Fruit fly (Drosophila melanogaster) whole organism, embryonic: ENCODE results near the gene p24-2.

ENCODE experiments used
- Awh ChIP-seq: fragments of 200-800 bp; sonication (Bioruptor generic); IDR thresholded peaks from 2 replicates; pipeline ENCODE4, ENCODE4 v1.3.6; 2022; ENCODE audit warnings: missing biosample characterization, missing genetic modification characterization
- CG10543 ChIP-seq: fragments of 200-800 bp; sonication (Bioruptor generic); optimal IDR thresholded peaks from 3 replicates; lab custom pipeline; 2017; ENCODE audit warnings: missing biosample characterization, mild to moderate bottlenecking, missing genetic modification characterization, moderate library complexity
- CG12104 ChIP-seq: fragments of 200-800 bp; sonication (Bioruptor generic); optimal IDR thresholded peaks from 3 replicates; lab custom pipeline; 2016; ENCODE audit warnings: missing biosample characterization, missing genetic modification characterization
- CG12744 ChIP-seq: fragments of 200-800 bp; sonication (Bioruptor generic); optimal IDR thresholded peaks from 2 replicates; lab custom pipeline; 2016; ENCODE audit warnings: missing biosample characterization, missing genetic modification characterization
- CG13894 ChIP-seq: fragments of 200-800 bp; sonication (Bioruptor generic); optimal IDR thresholded peaks from 3 replicates; lab custom pipeline; 2018; ENCODE audit warnings: missing biosample characterization, mild to moderate bottlenecking, missing genetic modification characterization, moderate library complexity
- CG18599 ChIP-seq: fragments of 200-800 bp; sonication (Bioruptor generic); optimal IDR thresholded peaks from 3 replicates; lab custom pipeline; 2017; ENCODE audit warnings: missing biosample characterization, missing genetic modification characterization, mild to moderate bottlenecking, moderate library complexity, missing genetic modification reagents
- CG2678 ChIP-seq: fragments of 200-800 bp; sonication (Bioruptor generic); optimal IDR thresholded peaks from 3 replicates; lab custom pipeline; 2019; ENCODE audit warnings: missing biosample characterization, mild to moderate bottlenecking, missing genetic modification characterization, moderate library complexity
- CG30431 ChIP-seq: fragments of 200-800 bp; sonication (Bioruptor generic); optimal IDR thresholded peaks from 2 replicates; lab custom pipeline; 2017; ENCODE audit warnings: missing biosample characterization, missing genetic modification characterization
- CG34376 ChIP-seq: fragments of 200-800 bp; sonication (Bioruptor generic); optimal IDR thresholded peaks from 2 replicates; lab custom pipeline; 2018; ENCODE audit warnings: missing biosample characterization, mild to moderate bottlenecking, missing genetic modification characterization
- CG4424 ChIP-seq: fragments of 200-800 bp; sonication (Bioruptor generic); optimal IDR thresholded peaks from 3 replicates; lab custom pipeline; 2016; ENCODE audit warnings: missing biosample characterization, missing genetic modification characterization
- CG5180 ChIP-seq: fragments of 200-800 bp; sonication (Bioruptor generic); optimal IDR thresholded peaks from 3 replicates; lab custom pipeline; 2017; ENCODE audit warnings: missing biosample characterization, missing genetic modification characterization, mild to moderate bottlenecking, moderate library complexity, missing genetic modification reagents
- CG6683 ChIP-seq: fragments of 200-800 bp; sonication (Bioruptor generic); optimal IDR thresholded peaks from 2 replicates; lab custom pipeline; 2017; ENCODE audit warnings: missing biosample characterization, mild to moderate bottlenecking, missing genetic modification characterization, missing genetic modification reagents
- CG6765 ChIP-seq: fragments of 200-800 bp; sonication (Bioruptor generic); optimal IDR thresholded peaks from 3 replicates; lab custom pipeline; 2017; ENCODE audit warnings: missing biosample characterization, mild to moderate bottlenecking, missing genetic modification characterization
- CG8281 ChIP-seq: fragments of 200-800 bp; sonication (Bioruptor generic); optimal IDR thresholded peaks from 2 replicates; lab custom pipeline; 2018; ENCODE audit warnings: missing biosample characterization, mild to moderate bottlenecking, missing genetic modification characterization, moderate library complexity
- CG8359 ChIP-seq: fragments of 200-800 bp; sonication (Bioruptor generic); optimal IDR thresholded peaks from 2 replicates; lab custom pipeline; 2017; ENCODE audit warnings: missing biosample characterization, mild to moderate bottlenecking, missing genetic modification characterization, borderline replicate concordance
- Dek ChIP-seq: fragments of 200-800 bp; sonication (Bioruptor generic); optimal IDR thresholded peaks from 3 replicates; lab custom pipeline; 2019; ENCODE audit warnings: missing biosample characterization, mild to moderate bottlenecking, missing genetic modification characterization, moderate library complexity
- Elba2 ChIP-seq: fragments of 200-800 bp; sonication (Bioruptor generic); optimal IDR thresholded peaks from 3 replicates; lab custom pipeline; 2016; ENCODE audit warnings: missing biosample characterization, missing genetic modification characterization
- GATAe ChIP-seq: fragments of 200-800 bp; sonication (Bioruptor generic); conservative IDR thresholded peaks from 2 replicates; pipeline ENCODE4 v1.3.6; 2022; ENCODE audit warnings: missing biosample characterization, missing genetic modification characterization
- HLH3B ChIP-seq: fragments of 200-800 bp; sonication (Bioruptor generic); IDR thresholded peaks from 2 replicates; pipeline ENCODE4 v1.3.6; 2022; ENCODE audit warnings: missing biosample characterization, missing genetic modification characterization
- HLHmδ ChIP-seq: fragments of 200-800 bp; sonication (Bioruptor generic); optimal IDR thresholded peaks from 2 replicates; lab custom pipeline; 2018; ENCODE audit warnings: missing biosample characterization, mild to moderate bottlenecking, missing genetic modification characterization, moderate library complexity
- Hmr ChIP-seq: fragments of 200-800 bp; sonication (Bioruptor generic); optimal IDR thresholded peaks from 3 replicates; lab custom pipeline; 2017; ENCODE audit warnings: mild to moderate bottlenecking, missing biosample characterization, missing genetic modification reagents, missing genetic modification characterization
- Hr78 ChIP-seq, 2 experiments: fragments of 200-800 bp in 1 of 2; fragments of >200 bp in 1 of 2; sonication (Bioruptor generic) in 1 of 2; optimal IDR thresholded peaks; 2 replicates each; lab custom pipeline; 2017 to 2019; ENCODE audit warnings: missing biosample characterization in 2 of 2, missing genetic modification characterization in 2 of 2, mild to moderate bottlenecking in 1 of 2, moderate library complexity in 1 of 2
- Med ChIP-seq: fragments of 200-800 bp; sonication (Bioruptor generic); peaks from one replicate; lab custom pipeline; 2016; ENCODE audit warnings: missing biosample characterization, missing genetic modification characterization, mild to moderate bottlenecking, inconsistent platforms, moderate library complexity
- Nf-YB ChIP-seq: fragments of 200-800 bp; sonication (Bioruptor generic); optimal IDR thresholded peaks from 3 replicates; lab custom pipeline; 2019; ENCODE audit warnings: missing biosample characterization, mild to moderate bottlenecking, missing genetic modification characterization, moderate library complexity
- Nf-YC ChIP-seq: fragments of 200-800 bp; optimal IDR thresholded peaks from 3 replicates; lab custom pipeline; 2019; ENCODE audit warnings: missing biosample characterization, mild to moderate bottlenecking, missing genetic modification characterization, moderate library complexity
- Pdp1 ChIP-seq, 2 experiments: fragments of 200-800 bp; sonication (Bioruptor generic); optimal IDR thresholded peaks; 3 replicates each; lab custom pipeline; 2016; ENCODE audit warnings: missing biosample characterization in 2 of 2, missing genetic modification characterization in 2 of 2, mild to moderate bottlenecking in 1 of 2, moderate library complexity in 1 of 2
- Vsx1 ChIP-seq: fragments of 200-800 bp; sonication (Bioruptor generic); optimal IDR thresholded peaks from 2 replicates; lab custom pipeline; 2017; ENCODE audit warnings: missing biosample characterization, mild to moderate bottlenecking, missing genetic modification characterization, missing genetic modification reagents
- ab ChIP-seq: fragments of 200-800 bp; sonication (Bioruptor generic); optimal IDR thresholded peaks from 2 replicates; lab custom pipeline; 2016; ENCODE audit warnings: missing biosample characterization, missing genetic modification characterization
- ara ChIP-seq: fragments of 200-800 bp; sonication (Bioruptor generic); IDR thresholded peaks from 2 replicates; pipeline ENCODE4 v1.3.6; 2022; ENCODE audit warnings: missing biosample characterization, missing genetic modification characterization
- cwo ChIP-seq: fragments of 200-800 bp; sonication (Bioruptor generic); optimal IDR thresholded peaks from 3 replicates; lab custom pipeline; 2017; ENCODE audit warnings: missing biosample characterization, missing genetic modification characterization, mild to moderate bottlenecking, moderate library complexity, missing genetic modification reagents
- da ChIP-seq: fragments of 200-800 bp; sonication (Bioruptor generic); optimal IDR thresholded peaks from 2 replicates; lab custom pipeline; 2016; ENCODE audit warnings: missing biosample characterization, missing genetic modification characterization
- dan ChIP-seq: fragments of 200-800 bp; sonication (Bioruptor generic); IDR thresholded peaks from 2 replicates; pipeline ENCODE4 v1.3.6; 2022; ENCODE audit warnings: missing biosample characterization, missing genetic modification characterization
- dimm ChIP-seq: fragments of 200-800 bp; sonication (Bioruptor generic); IDR thresholded peaks from 2 replicates; pipeline ENCODE4 v1.3.6; 2022; ENCODE audit warnings: missing biosample characterization, missing genetic modification characterization
- exex ChIP-seq: fragments of 200-800 bp; sonication (Bioruptor generic); optimal IDR thresholded peaks from 4 replicates; lab custom pipeline; 2018; ENCODE audit warnings: missing biosample characterization, mild to moderate bottlenecking, missing genetic modification characterization, moderate library complexity
- fd64A ChIP-seq: fragments of 200-800 bp; sonication (Bioruptor generic); optimal IDR thresholded peaks from 3 replicates; lab custom pipeline; 2018; ENCODE audit warnings: missing biosample characterization, mild to moderate bottlenecking, missing genetic modification characterization
- gcm ChIP-seq: fragments of 200-800 bp; sonication (Bioruptor generic); optimal IDR thresholded peaks from 2 replicates; lab custom pipeline; 2019; ENCODE audit warnings: missing biosample characterization, mild to moderate bottlenecking, missing genetic modification characterization, moderate library complexity
- grn ChIP-seq: fragments of 200-800 bp; sonication (Bioruptor generic); optimal IDR thresholded peaks from 3 replicates; lab custom pipeline; 2017; ENCODE audit warnings: missing biosample characterization, missing genetic modification characterization
- gt ChIP-seq: fragments of 200-800 bp; sonication (Bioruptor generic); IDR thresholded peaks from 2 replicates; pipeline ENCODE4 v1.3.6; 2022; ENCODE audit warnings: missing biosample characterization, missing genetic modification characterization
- jigr1 ChIP-seq: fragments of 200-800 bp; sonication (Bioruptor generic); IDR thresholded peaks from 3 replicates; pipeline ENCODE4 v1.3.6; 2022; ENCODE audit warnings: missing biosample characterization, missing genetic modification characterization
- lab ChIP-seq: fragments of 200-800 bp; sonication (Bioruptor generic); optimal IDR thresholded peaks from 3 replicates; lab custom pipeline; 2017; ENCODE audit warnings: missing biosample characterization, missing genetic modification characterization, mild to moderate bottlenecking, moderate library complexity, missing genetic modification reagents
- mirr ChIP-seq: fragments of 200-800 bp; sonication (Bioruptor generic); optimal IDR thresholded peaks from 3 replicates; lab custom pipeline; 2018; ENCODE audit warnings: missing biosample characterization, mild to moderate bottlenecking, missing genetic modification characterization
- sd ChIP-seq: fragments of 200-800 bp; sonication (Bioruptor generic); optimal IDR thresholded peaks from 3 replicates; lab custom pipeline; 2018; ENCODE audit warnings: missing biosample characterization, mild to moderate bottlenecking, missing genetic modification characterization, moderate library complexity
- sens ChIP-seq: fragments of 200-800 bp; sonication (Bioruptor generic); peaks from one replicate; lab custom pipeline; 2016; ENCODE audit warnings: missing biosample characterization, missing genetic modification characterization
- sim ChIP-seq: fragments of 200-800 bp; sonication (Bioruptor generic); IDR thresholded peaks from 2 replicates; pipeline ENCODE4 v1.3.6; 2022; ENCODE audit warnings: missing biosample characterization, missing genetic modification characterization
- slp2 ChIP-seq: fragments of 200-800 bp; sonication (Bioruptor generic); optimal IDR thresholded peaks from 2 replicates; lab custom pipeline; 2016; ENCODE audit warnings: missing biosample characterization, missing genetic modification characterization
- sob ChIP-seq: fragments of 200-800 bp; sonication (Bioruptor generic); IDR thresholded peaks from 2 replicates; pipeline ENCODE4 v1.3.6; 2022; ENCODE audit warnings: missing biosample characterization, missing genetic modification characterization
- sug ChIP-seq: fragments of 200-800 bp; optimal IDR thresholded peaks from 2 replicates; lab custom pipeline; 2019; ENCODE audit warnings: missing biosample characterization, mild to moderate bottlenecking, missing genetic modification characterization, moderate library complexity
- zen ChIP-seq: fragments of 200-800 bp; sonication (Bioruptor generic); optimal IDR thresholded peaks from 3 replicates; lab custom pipeline; 2018; ENCODE audit warnings: missing biosample characterization, mild to moderate bottlenecking, missing genetic modification characterization, moderate library complexity

Gene p24-2

DNA sequence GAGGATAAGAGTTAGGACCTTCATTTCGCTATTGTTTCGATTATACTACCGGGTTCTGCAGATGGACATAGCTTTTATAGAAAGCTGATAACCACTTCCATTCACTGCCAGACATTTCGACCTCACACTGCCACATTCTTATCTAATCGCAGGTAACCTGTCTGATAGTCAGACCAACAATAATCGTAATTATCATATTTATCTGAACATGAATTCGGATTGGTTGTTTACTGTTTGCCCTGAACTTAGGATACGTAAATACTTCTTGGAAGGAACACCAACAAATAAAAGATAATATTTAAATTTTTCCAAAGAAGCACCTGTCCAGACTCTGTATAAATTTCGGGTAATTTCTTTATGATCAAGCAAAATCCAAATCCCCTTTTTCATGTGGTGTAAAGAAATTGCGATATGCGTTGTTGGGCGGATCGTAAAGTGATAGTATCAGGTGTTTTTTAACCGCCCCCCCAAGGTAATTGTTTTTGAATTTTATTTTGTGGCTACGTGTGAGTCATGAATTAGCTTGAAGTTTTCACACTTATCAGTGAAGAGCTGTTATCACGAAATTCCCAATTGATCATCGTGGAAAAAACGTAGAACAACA, 46.4 kb downstream of the p24-2 start, which contains the start of gene Fst:
Fst (minus strand) TSS at position 51 of the 604 bp plus-strand sequence.
- TF ChIP-seq CG30431: no peak
- TF ChIP-seq Vsx1: peak; percentile 5
- TF ChIP-seq Nf-YB (GFP tag; lab: Kevin White, UChicago): peak; percentile 77
- TF ChIP-seq cwo (GFP tag; lab: Kevin White, UChicago): peak; percentile 9
- TF ChIP-seq GATAe (GFP tag; lab: Robert Waterston, UW): peak; percentile 62
- TF ChIP-seq ab (GFP tag; lab: Kevin White, UChicago): no peak
- TF ChIP-seq CG5180 (GFP tag; lab: Kevin White, UChicago): no peak
- peak; percentile 73 for TF ChIP-seq mirr
- TF ChIP-seq CG34376 (GFP tag; lab: Kevin White, UChicago): peak; percentile 88
- peak; percentile 30 for TF ChIP-seq lab (GFP tag; lab: Kevin White, UChicago)
- TF ChIP-seq exex (tag; lab: Kevin White, UChicago): peak; percentile 90
- TF ChIP-seq dimm (GFP tag; lab: Robert Waterston, UW): no peak
- TF ChIP-seq jigr1: no peak
- no peak for TF ChIP-seq CG4424 (GFP tag; lab: Kevin White, UChicago)
- peak; percentile 78 for TF ChIP-seq Nf-YC (tag; lab: Kevin White, UChicago)
- peak; percentile 49 for TF ChIP-seq sens (GFP tag; lab: Kevin White, UChicago)
- TF ChIP-seq Hmr (GFP tag; lab: Kevin White, UChicago): peak; percentile 12
- TF ChIP-seq dan: no peak
- TF ChIP-seq Med (GFP tag; lab: Kevin White, UChicago): peak; percentile 25
- peak; percentile 25 for TF ChIP-seq CG2678 (tag; lab: Kevin White, UChicago)
- peak; percentile 88 for TF ChIP-seq grn
- TF ChIP-seq CG10543 (GFP tag; lab: Kevin White, UChicago): peak; percentile 15
- peak; percentile 60 for TF ChIP-seq CG6765 (GFP tag; lab: Kevin White, UChicago)
- TF ChIP-seq sd (tag; lab: Kevin White, UChicago): peak; percentile 91
- TF ChIP-seq sug (tag; lab: Kevin White, UChicago): peak; percentile 68

DNA sequence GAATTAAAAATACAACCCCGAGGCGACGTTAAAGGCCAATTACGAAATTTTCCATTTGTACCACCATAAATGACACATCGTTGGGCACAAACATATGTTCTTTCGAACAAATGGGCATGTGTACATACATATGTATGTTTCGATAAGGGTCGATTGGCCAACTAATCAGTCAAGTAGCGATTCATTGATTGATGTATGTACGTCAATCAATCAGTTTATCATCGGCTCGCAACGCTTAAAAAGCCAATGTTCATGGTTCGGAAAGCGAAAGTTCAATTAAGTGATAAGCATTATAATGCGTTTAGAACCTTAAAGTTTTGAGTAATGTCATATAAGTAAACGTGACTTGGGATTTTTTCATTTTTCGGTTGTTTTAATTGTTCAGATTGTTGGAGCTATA, 48.0 kb downstream of the p24-2 start:
- TF ChIP-seq Elba2 (GFP tag; lab: Kevin White, UChicago) (no peak), CG13894 (tag; lab: Kevin White, UChicago) (peak; percentile 2), Awh (GFP tag; lab: Robert Waterston, UW) (no peak), grn (peak; percentile 40), Pdp1 (GFP tag; optimal IDR thresholded peaks at IDR 0.05; lab: Kevin White, UChicago) (peak in 1 of 2 experiments; percentile 69), zen (tag; lab: Kevin White, UChicago) (no peak), mirr (peak; percentile 66), ara (GFP tag; lab: Robert Waterston, UW) (no peak), CG8281 (peak; percentile 93), HLHmδ (GFP tag; lab: Kevin White, UChicago) (no peak), CG12744 (no peak), Dek (tag; lab: Kevin White, UChicago) (no peak), CG34376 (GFP tag; lab: Kevin White, UChicago) (peak; percentile 11), fd64A (no peak), CG12104 (GFP tag; lab: Kevin White, UChicago) (no peak), exex (tag; lab: Kevin White, UChicago) (peak; percentile 84), slp2 (GFP tag; lab: Kevin White, UChicago) (no peak), CG6683 (no peak), gcm (GFP tag; lab: Kevin White, UChicago) (no peak), HLH3B (GFP tag; lab: Robert Waterston, UW) (no peak), CG18599 (no peak), da (no peak), CG8359 (no peak), sim (GFP tag; lab: Robert Waterston, UW) (no peak), Hr78 (GFP tag; optimal IDR thresholded peaks at IDR 0.05; lab: Kevin White, UChicago) (peak in 1 of 2 experiments; percentile 46), sob (GFP tag; lab: Robert Waterston, UW) (0 out of 2 replicates have a peak, but pooled peaks have one; percentile 10), lab (GFP tag; lab: Kevin White, UChicago) (peak; percentile 41), gt (GFP tag; lab: Robert Waterston, UW) (no peak)
